Worm (Caenorhabditis elegans) whole organism, L1 larva: ENCODE data around the gene gcy-27.
A peak's percentile ranks its signal among the peaks of the same experiment; 100 is the strongest.

Source experiments
- Y116A8C.19 ChIP-seq: sonication (generic microtip); optimal IDR thresholded peaks from 2 replicates; lab custom pipeline; 2016; ENCODE audit warnings: missing compliant biosample characterization, missing genetic modification characterization, borderline replicate concordance
- alr-1 ChIP-seq: fragments of 200-800 bp; sonication (Bioruptor generic); optimal IDR thresholded peaks from 2 replicates; lab custom pipeline; 2018; ENCODE audit warnings: borderline replicate concordance, mild to moderate bottlenecking, missing genetic modification characterization, missing compliant biosample characterization
- aly-2 ChIP-seq: fragments of 150-350 bp; optimal IDR thresholded peaks from 2 replicates; lab custom pipeline; 2014; ENCODE audit warnings: missing biosample characterization, missing genetic modification characterization
- ama-1 ChIP-seq: fragments of 150-350 bp; optimal IDR thresholded peaks from 2 replicates; lab custom pipeline; 2014
- blmp-1 ChIP-seq: fragments of 150-350 bp; optimal IDR thresholded peaks from 2 replicates; lab custom pipeline; 2014; ENCODE audit warnings: missing biosample characterization, missing genetic modification characterization
- ceh-88 ChIP-seq: fragments of 200-800 bp; sonication (Bioruptor generic); IDR thresholded peaks from 2 replicates; pipeline ENCODE4 v1.3.6; 2022; ENCODE audit warnings: missing genetic modification characterization, missing compliant biosample characterization
- ceh-90 ChIP-seq: sonication (generic microtip); optimal IDR thresholded peaks from 2 replicates; lab custom pipeline; 2016; ENCODE audit warnings: missing genetic modification characterization, missing compliant biosample characterization
- dpl-1 ChIP-seq, 3 experiments: fragments of 150-350 bp in 2 of 3; sonication (generic microtip) in 1 of 3; optimal IDR thresholded peaks; 2 replicates each; lab custom pipeline; 2014 to 2017; ENCODE audit warnings: missing biosample characterization in 3 of 3, missing genetic modification characterization in 3 of 3, missing genetic modification reagents in 3 of 3
- efl-1 ChIP-seq, 4 experiments: fragments of 150-350 bp; optimal IDR thresholded peaks in 3 of 4; peaks in 1 of 4; 1 replicate in 1 of 4; 2 replicates in 3 of 4; lab custom pipeline; 2014; ENCODE audit warnings: missing biosample characterization in 2 of 4, missing genetic modification characterization in 2 of 4, missing genetic modification reagents in 2 of 4
- egl-27 ChIP-seq, 2 experiments: fragments of 150-350 bp in 1 of 2; sonication (generic microtip); optimal IDR thresholded peaks; 3 replicates each; lab custom pipeline; 2017 to 2018; ENCODE audit warnings: missing biosample characterization in 2 of 2, missing genetic modification characterization in 2 of 2, missing genetic modification reagents in 2 of 2
- ets-5 ChIP-seq: fragments of 200-800 bp; sonication (Bioruptor generic); IDR thresholded peaks from 2 replicates; pipeline ENCODE4 v1.3.6; 2022; ENCODE audit warnings: missing genetic modification characterization, missing compliant biosample characterization
- fkh-10 ChIP-seq: sonication (generic microtip); optimal IDR thresholded peaks from 2 replicates; lab custom pipeline; 2017; ENCODE audit warnings: missing biosample characterization, missing genetic modification reagents, missing genetic modification characterization
- grh-1 ChIP-seq: fragments of 200-800 bp; sonication (Bioruptor generic); IDR thresholded peaks from 2 replicates; pipeline ENCODE4 v1.3.6; 2022; ENCODE audit warnings: missing genetic modification reagents, missing genetic modification characterization, missing compliant biosample characterization
- hlh-17 ChIP-seq: fragments of 200-800 bp; sonication (Bioruptor generic); optimal IDR thresholded peaks from 2 replicates; lab custom pipeline; 2018; ENCODE audit warnings: missing genetic modification characterization, mild to moderate bottlenecking, missing compliant biosample characterization, moderate library complexity, borderline replicate concordance
- hpl-2 ChIP-seq: fragments of 150-350 bp; optimal IDR thresholded peaks from 2 replicates; lab custom pipeline; 2014; ENCODE audit warnings: missing biosample characterization, missing genetic modification reagents, missing genetic modification characterization
- isw-1 ChIP-seq: fragments of 200-800 bp; sonication (Bioruptor generic); IDR thresholded peaks from 2 replicates; pipeline ENCODE4 v1.3.6; 2022; ENCODE audit warnings: missing genetic modification characterization, missing compliant biosample characterization
- jun-1 ChIP-seq: fragments of 150-350 bp; optimal IDR thresholded peaks from 2 replicates; lab custom pipeline; 2014; ENCODE audit warnings: missing biosample characterization, missing genetic modification reagents, missing genetic modification characterization
- lin-13 ChIP-seq: fragments of 150-350 bp; optimal IDR thresholded peaks from 2 replicates; lab custom pipeline; 2014; ENCODE audit warnings: missing biosample characterization, missing genetic modification reagents, missing genetic modification characterization
- lin-14 ChIP-seq: fragments of 200-800 bp; sonication (Bioruptor generic); optimal IDR thresholded peaks from 2 replicates; lab custom pipeline; 2018; ENCODE audit warnings: mild to moderate bottlenecking, missing genetic modification characterization, moderate library complexity, missing compliant biosample characterization
- lin-15B ChIP-seq: fragments of 150-350 bp; sonication (generic microtip); optimal IDR thresholded peaks from 3 replicates; lab custom pipeline; 2014; ENCODE audit warnings: missing biosample characterization, missing genetic modification characterization
- lin-35 ChIP-seq, 2 experiments: fragments of 150-350 bp; optimal IDR thresholded peaks; 2 replicates each; lab custom pipeline; 2014; ENCODE audit warnings: missing biosample characterization in 2 of 2, missing genetic modification characterization in 2 of 2, missing genetic modification reagents in 2 of 2
- lin-39 ChIP-seq: fragments of 150-350 bp; optimal IDR thresholded peaks from 2 replicates; lab custom pipeline; 2014; ENCODE audit warnings: missing biosample characterization, missing genetic modification reagents, missing genetic modification characterization
- lsy-2 ChIP-seq, 2 experiments: fragments of 150-350 bp; optimal IDR thresholded peaks; 2 replicates each; lab custom pipeline; 2014; ENCODE audit warnings: missing biosample characterization in 2 of 2, missing genetic modification characterization in 2 of 2
- mab-9 ChIP-seq: fragments of 200-800 bp; sonication (Bioruptor generic); IDR thresholded peaks from 2 replicates; pipeline ENCODE4 v1.3.6; 2022; ENCODE audit warnings: missing genetic modification reagents, missing genetic modification characterization, missing compliant biosample characterization
- mdl-1 ChIP-seq, 2 experiments: fragments of 150-350 bp; optimal IDR thresholded peaks; 2 replicates each; lab custom pipeline; 2014 to 2017; ENCODE audit warnings: missing biosample characterization in 2 of 2, missing genetic modification characterization in 2 of 2, inconsistent platforms in 1 of 2
- mep-1 ChIP-seq: fragments of 150-350 bp; optimal IDR thresholded peaks from 2 replicates; lab custom pipeline; 2014; ENCODE audit warnings: missing biosample characterization, missing genetic modification characterization
- nhr-11 ChIP-seq: fragments of 150-350 bp; optimal IDR thresholded peaks from 2 replicates; lab custom pipeline; 2014; ENCODE audit warnings: missing biosample characterization, missing genetic modification characterization
- nhr-20 ChIP-seq: sonication (generic microtip); optimal IDR thresholded peaks from 2 replicates; lab custom pipeline; 2016; ENCODE audit warnings: mild to moderate bottlenecking, missing genetic modification characterization, missing compliant biosample characterization
- nhr-237 ChIP-seq: fragments of 150-350 bp; optimal IDR thresholded peaks from 2 replicates; lab custom pipeline; 2014; ENCODE audit warnings: missing biosample characterization, missing genetic modification characterization
- nhr-47 ChIP-seq: sonication (generic microtip); optimal IDR thresholded peaks from 2 replicates; lab custom pipeline; 2016; ENCODE audit warnings: mild to moderate bottlenecking, missing genetic modification characterization, moderate library complexity, missing compliant biosample characterization
- nhr-71 ChIP-seq: sonication (generic microtip); optimal IDR thresholded peaks from 2 replicates; lab custom pipeline; 2016; ENCODE audit warnings: mild to moderate bottlenecking, missing genetic modification characterization, moderate library complexity, missing compliant biosample characterization
- nhr-84 ChIP-seq: sonication (generic microtip); optimal IDR thresholded peaks from 2 replicates; lab custom pipeline; 2017; ENCODE audit warnings: missing biosample characterization, missing genetic modification characterization
- nhr-85 ChIP-seq: sonication (generic microtip); peaks from one replicate; lab custom pipeline; 2016; ENCODE audit warnings: missing genetic modification characterization, inconsistent platforms, missing compliant biosample characterization
- rnt-1 ChIP-seq: sonication (generic microtip); optimal IDR thresholded peaks from 2 replicates; lab custom pipeline; 2016; ENCODE audit warnings: mild to moderate bottlenecking, missing genetic modification characterization, moderate library complexity, missing compliant biosample characterization
- skn-1 ChIP-seq: fragments of 150-350 bp; optimal IDR thresholded peaks from 2 replicates; lab custom pipeline; 2014; ENCODE audit warnings: missing biosample characterization, missing genetic modification characterization
- snpc-4 ChIP-seq: fragments of 150-350 bp; optimal IDR thresholded peaks from 2 replicates; lab custom pipeline; 2014; ENCODE audit warnings: missing biosample characterization, missing genetic modification characterization
- snu-23 ChIP-seq: sonication (generic microtip); optimal IDR thresholded peaks from 2 replicates; lab custom pipeline; 2016; ENCODE audit warnings: missing genetic modification characterization, missing compliant biosample characterization
- sup-37 ChIP-seq: fragments of 200-800 bp; sonication (Bioruptor generic); optimal IDR thresholded peaks from 2 replicates; lab custom pipeline; 2018; ENCODE audit warnings: mild to moderate bottlenecking, missing genetic modification characterization, missing compliant biosample characterization
- tbx-2 ChIP-seq: sonication (generic microtip); optimal IDR thresholded peaks from 2 replicates; lab custom pipeline; 2016; ENCODE audit warnings: missing genetic modification characterization, missing compliant biosample characterization
- unc-30 ChIP-seq: sonication (generic microtip); optimal IDR thresholded peaks from 2 replicates; lab custom pipeline; 2017; ENCODE audit warnings: missing biosample characterization, missing genetic modification characterization
- unc-86 ChIP-seq: sonication (generic microtip); optimal IDR thresholded peaks from 2 replicates; lab custom pipeline; 2016; ENCODE audit warnings: missing genetic modification characterization, missing compliant biosample characterization
- unc-98 ChIP-seq: fragments of 200-800 bp; sonication (Bioruptor generic); IDR thresholded peaks from 2 replicates; pipeline ENCODE4 v1.3.6; 2022; ENCODE audit warnings: missing genetic modification characterization, missing compliant biosample characterization
- zag-1 ChIP-seq: fragments of 150-350 bp; optimal IDR thresholded peaks from 2 replicates; lab custom pipeline; 2014; ENCODE audit warnings: missing biosample characterization, missing genetic modification characterization

The gcy-27 gene

DNA sequence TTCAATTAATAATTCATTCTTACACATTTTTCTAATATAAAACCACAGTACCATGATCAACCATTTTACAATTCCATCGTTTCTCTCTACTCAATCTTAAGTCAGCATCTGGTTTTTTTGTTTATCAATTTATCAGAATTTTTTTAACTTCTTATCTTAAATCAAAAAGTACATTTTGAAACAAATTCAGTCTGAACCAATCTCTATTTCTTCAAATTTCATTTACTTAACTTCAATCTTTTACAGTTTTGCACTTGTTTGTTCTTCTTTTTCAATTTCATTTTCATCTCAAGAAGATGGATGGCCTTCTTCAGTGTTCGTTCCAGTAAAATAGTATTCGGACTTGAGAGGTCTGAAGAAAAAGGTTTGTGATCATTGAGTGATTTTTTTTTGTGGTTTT is 36.6 kb upstream of the gcy-27 start, which contains the start of gene gba-3:
Gene gba-3 (plus strand): TSS at position 301 of the 400 bp plus-strand sequence.
- peak; percentile 38 for TF ChIP-seq lin-14 (GFP tag; lab: Kevin White, UChicago)
- TF ChIP-seq ama-1 (lab: Kevin White, UChicago), result no peak
- peak; percentile 81 for TF ChIP-seq nhr-85 (tag; lab: Kevin White, UChicago)
- TF ChIP-seq blmp-1 (tag; lab: Kevin White, UChicago), result peak; percentile 9

- TF ChIP-seq unc-98 (GFP tag; lab: Robert Waterston, UW) (no peak), alr-1 (tag; lab: Kevin White, UChicago) (no peak), lin-39 (no peak), nhr-71 (tag; lab: Kevin White, UChicago) (peak; percentile 22), nhr-20 (tag; lab: Kevin White, UChicago) (peak; percentile 27), unc-30 (no peak), lsy-2 (tag; optimal IDR thresholded peaks at IDR 0.05; lab: Kevin White, UChicago) (peak in 1 of 2 experiments; percentile 11), efl-1 (optimal IDR thresholded peaks at IDR 0.05; lab: Kevin White, UChicago) (no peak), efl-1 (GFP tag; optimal IDR thresholded peaks at IDR 0.05 in 1 of 2; lab: Kevin White, UChicago) (peak in 1 of 2 experiments; percentile 38), nhr-84 (tag; lab: Kevin White, UChicago) (no peak), blmp-1 (tag; lab: Kevin White, UChicago) (peak; percentile 95), lin-35 (GFP tag; optimal IDR thresholded peaks at IDR 0.05; lab: Kevin White, UChicago) (peak in 1 of 2 experiments; percentile 35), ceh-88 (GFP tag; lab: Robert Waterston, UW) (no peak), grh-1 (peak; percentile 80), ets-5 (GFP tag; lab: Robert Waterston, UW) (no peak), jun-1 (tag; lab: Kevin White, UChicago) (no peak), sup-37 (no peak), snu-23 (GFP tag; lab: Kevin White, UChicago) (peak; percentile 57), dpl-1 (GFP tag; optimal IDR thresholded peaks at IDR 0.05; lab: Kevin White, UChicago) (peak in 1 of 3 experiments; percentile 11), lin-14 (GFP tag; lab: Kevin White, UChicago) (peak; percentile 82), zag-1 (tag; lab: Kevin White, UChicago) (no peak), nhr-85 (tag; lab: Kevin White, UChicago) (peak; percentile 93), mdl-1 (tag; optimal IDR thresholded peaks at IDR 0.05; lab: Kevin White, UChicago) (peak in 1 of 2 experiments; percentile 25), hlh-17 (GFP tag; lab: Kevin White, UChicago) (no peak), mep-1 (tag; lab: Kevin White, UChicago) (no peak), tbx-2 (tag; lab: Kevin White, UChicago) (peak; percentile 13), hpl-2 (GFP tag; lab: Kevin White, UChicago) (no peak), ama-1 (lab: Kevin White, UChicago) (no peak), isw-1 (no peak)
These were observed 35.5 kb upstream of the gcy-27 start, which contains the start of gene epic-1 for ce11 chrIV:17471870-17472459. Gene epic-1, minus strand, starts transcription at chrIV:17471920.

ce11 chrIV:17470096-17470602 is 33.7 kb upstream of the gcy-27 start, which contains the start of gene F11E6.4:
Gene F11E6.4, minus strand, starts transcription at chrIV:17470354.
- TF ChIP-seq nhr-85 (tag; lab: Kevin White, UChicago) (peak; percentile 62), aly-2 (tag; lab: Kevin White, UChicago) (peak; percentile 17), nhr-237 (tag; lab: Kevin White, UChicago) (no peak)

DNA sequence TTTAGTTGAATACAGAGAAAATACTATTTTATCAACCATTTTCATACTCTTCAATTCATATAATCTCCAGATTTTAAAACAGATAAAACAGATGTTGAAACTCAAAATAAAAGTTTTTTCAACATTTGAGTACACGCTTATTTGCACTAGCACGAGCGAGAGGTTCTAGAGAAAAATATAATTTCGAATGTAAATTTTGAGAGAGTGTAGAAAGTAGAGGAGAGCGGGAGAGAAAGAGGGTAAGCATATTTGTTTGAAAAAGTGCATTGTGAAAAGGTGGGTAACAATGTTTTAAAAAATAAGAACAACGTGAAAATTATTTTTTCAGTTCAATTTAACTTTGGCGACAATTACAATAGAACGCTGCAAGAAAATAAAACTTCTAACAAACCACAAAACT is 31.4 kb upstream of the gcy-27 start:
- TF ChIP-seq nhr-47, result no peak
- TF ChIP-seq skn-1 (tag; lab: Kevin White, UChicago), result peak; percentile 14
- no peak for TF ChIP-seq rnt-1 (tag; lab: Kevin White, UChicago)
- peak; percentile 6 for TF ChIP-seq efl-1 (optimal IDR thresholded peaks at IDR 0.05; lab: Kevin White, UChicago)
- TF ChIP-seq efl-1 (GFP tag; optimal IDR thresholded peaks at IDR 0.05 in 1 of 2; lab: Kevin White, UChicago), result no peak
- TF ChIP-seq egl-27 (tag; optimal IDR thresholded peaks at IDR 0.05; lab: Kevin White, UChicago), result no peak
- no peak for TF ChIP-seq lin-15B
- TF ChIP-seq lin-14 (GFP tag; lab: Kevin White, UChicago), result peak; percentile 42
- no peak for TF ChIP-seq lin-13 (GFP tag; lab: Kevin White, UChicago)
- TF ChIP-seq ceh-90 (tag; lab: Kevin White, UChicago), result no peak
- TF ChIP-seq snu-23 (GFP tag; lab: Kevin White, UChicago), result no peak
- TF ChIP-seq aly-2 (tag; lab: Kevin White, UChicago), result no peak
- TF ChIP-seq ama-1 (lab: Kevin White, UChicago), result no peak
- no peak for TF ChIP-seq fkh-10 (GFP tag; lab: Kevin White, UChicago)
- TF ChIP-seq blmp-1 (tag; lab: Kevin White, UChicago), result no peak
- no peak for TF ChIP-seq unc-86 (tag; lab: Kevin White, UChicago)
- TF ChIP-seq nhr-11 (tag; lab: Kevin White, UChicago), result no peak
- TF ChIP-seq snpc-4, result no peak
- no peak for TF ChIP-seq mab-9
- no peak for TF ChIP-seq Y116A8C.19 (tag; lab: Kevin White, UChicago)
- TF ChIP-seq lin-35 (GFP tag; optimal IDR thresholded peaks at IDR 0.05; lab: Kevin White, UChicago), result no peak
- no peak for TF ChIP-seq hpl-2 (GFP tag; lab: Kevin White, UChicago)
- no peak for TF ChIP-seq nhr-237 (tag; lab: Kevin White, UChicago)
